Worm (Caenorhabditis elegans): ENCODE measurements around the gene C17B7.9.
A peak's percentile ranks its signal among the peaks of the same experiment; 100 is the strongest.

C17B7.9 gene

DNA sequence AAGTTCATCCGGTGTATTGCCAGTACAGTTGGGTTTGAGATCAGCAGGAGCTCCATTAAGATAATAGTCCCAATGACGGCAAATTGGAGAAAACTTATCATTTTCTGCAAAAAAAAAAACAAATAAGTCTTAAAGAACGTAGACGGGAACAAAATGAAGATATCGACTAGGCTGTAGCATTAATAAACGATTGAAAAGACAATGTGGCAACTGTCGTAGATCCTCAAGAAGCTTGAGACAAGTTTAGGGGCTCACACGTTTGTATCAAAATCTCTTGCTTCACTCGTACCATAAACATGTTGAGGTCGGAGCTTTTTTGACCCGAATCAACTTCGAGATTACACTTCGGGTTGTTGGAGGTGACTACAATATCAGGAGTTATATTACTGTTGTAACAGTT lies 11.9 kb downstream of the C17B7.9 start, which contains the start of gene F35F10.14:
Gene F35F10.14, minus strand, starts transcription at position 101 of the 400 bp plus-strand sequence.
- TF ChIP-seq F37D6.2 (tag; optimal IDR thresholded peaks at IDR 0.05) (no peak), unc-130 (GFP tag; optimal IDR thresholded peaks at IDR 0.05) (no peak), D1046.2 (GFP tag; IDR thresholded peaks at IDR 0.05) (no peak), fkh-10 (GFP tag; optimal IDR thresholded peaks at IDR 0.05) (no peak), madf-5 (GFP tag; IDR thresholded peaks at IDR 0.05) (no peak), mes-2 (tag; optimal IDR thresholded peaks at IDR 0.05; ENCODE audit: poor library complexity, severe bottlenecking) (no peak), ZK546.5 (tag; optimal IDR thresholded peaks at IDR 0.05) (no peak)

- TF ChIP-seq mxl-2 (GFP tag; conservative IDR thresholded peaks at IDR 0.05) (no peak), lin-29 (GFP tag; IDR thresholded peaks at IDR 0.05) (no peak), snpc-4 (tag; optimal IDR thresholded peaks at IDR 0.05) (no peak), lsy-2 (tag; optimal IDR thresholded peaks at IDR 0.05) (no peak), Y75B8A.6 (GFP tag; IDR thresholded peaks at IDR 0.05) (no peak), nhr-28 (tag; optimal IDR thresholded peaks at IDR 0.05) (no peak), lin-38 (GFP tag; IDR thresholded peaks at IDR 0.05) (no peak)
These were observed 12.9 kb downstream of the C17B7.9 start, which contains the start of gene F35F10.13 for ce11 chrV:3318975-3319374. Gene F35F10.13 (minus strand): TSS chrV:3319075.

DNA sequence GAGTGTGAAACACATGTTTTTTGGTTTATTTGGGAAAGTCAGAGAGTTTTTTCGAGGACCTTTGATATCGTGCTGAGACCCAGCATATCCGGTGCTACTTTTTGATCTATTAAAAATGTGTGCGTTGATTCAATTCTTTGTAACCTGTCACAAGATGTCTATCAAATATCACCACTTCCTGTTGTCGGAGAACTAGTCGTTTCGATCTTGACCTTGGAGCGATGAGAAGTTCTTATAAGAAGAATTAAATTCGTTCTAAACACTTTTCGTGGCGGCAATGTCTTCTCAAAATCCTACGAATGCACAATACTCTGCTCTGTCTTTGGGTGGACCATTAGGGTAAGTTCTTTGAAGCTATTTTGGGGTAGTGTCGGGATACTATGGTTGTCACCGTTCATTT lies 15.8 kb downstream of the C17B7.9 start, which contains the start of gene F35F10.1:
Gene F35F10.1, plus strand, starts transcription at position 200 of the 400 bp plus-strand sequence.
- no peak for TF ChIP-seq F49E8.2 (tag; optimal IDR thresholded peaks at IDR 0.05; ENCODE audit: borderline replicate concordance)
- TF ChIP-seq skn-1 (tag; optimal IDR thresholded peaks at IDR 0.05) = no peak
- no peak for TF ChIP-seq rbr-2 (tag; optimal IDR thresholded peaks at IDR 0.05)
- TF ChIP-seq lin-39 (tag; optimal IDR thresholded peaks at IDR 0.05) = no peak
- TF ChIP-seq set-16 (GFP tag; IDR thresholded peaks at IDR 0.05) = no peak
- TF ChIP-seq nhr-111 (GFP tag; optimal IDR thresholded peaks at IDR 0.05) = no peak

DNA sequence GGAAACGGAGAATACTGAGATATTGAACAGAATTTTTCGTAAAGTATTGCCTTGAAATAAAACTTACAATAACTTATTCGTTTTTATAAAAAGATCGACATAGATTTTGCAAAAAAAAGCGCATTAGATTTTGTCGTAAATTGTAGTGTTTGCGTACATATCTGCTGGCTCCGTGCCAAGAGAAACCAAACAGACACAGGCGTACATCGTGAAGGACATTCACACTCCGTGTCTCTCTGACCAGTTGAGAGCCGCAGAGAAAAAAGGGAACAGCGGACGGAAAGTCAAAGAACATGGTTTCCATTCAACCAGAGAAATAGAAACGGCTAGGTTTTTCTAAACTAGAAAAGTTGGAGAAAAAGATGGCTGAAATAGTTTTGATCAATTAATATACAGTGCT lies 16.6 kb downstream of the C17B7.9 start, which contains the start of gene arrd-19:
Gene arrd-19, minus strand, starts transcription at position 209 of the 400 bp plus-strand sequence.
- TF ChIP-seq Y75B8A.6 (GFP tag; IDR thresholded peaks at IDR 0.05) = no peak
- TF ChIP-seq ceh-44 (GFP tag; IDR thresholded peaks at IDR 0.05) = no peak
- no peak for TF ChIP-seq unc-130 (GFP tag; optimal IDR thresholded peaks at IDR 0.05)
- no peak; the same call in 1 of the 2 replicates for TF ChIP-seq nhr-42 (GFP tag; IDR thresholded peaks at IDR 0.05)
- TF ChIP-seq dmd-6 (GFP tag; IDR thresholded peaks at IDR 0.05) = peak; percentile 92
- TF ChIP-seq gei-8 (GFP tag; optimal IDR thresholded peaks at IDR 0.05) = no peak
- TF ChIP-seq dve-1 (tag; optimal IDR thresholded peaks at IDR 0.05; ENCODE audit: insufficient read depth) = peak; percentile 89
- TF ChIP-seq spr-1 (tag; optimal IDR thresholded peaks at IDR 0.05) = no peak
- TF ChIP-seq snpc-4 (tag; optimal IDR thresholded peaks at IDR 0.05) = no peak
- no peak for TF ChIP-seq daf-12 (tag; optimal IDR thresholded peaks at IDR 0.05)
- no peak for TF ChIP-seq lin-15B (tag; optimal IDR thresholded peaks at IDR 0.05)
- TF ChIP-seq unc-62 (GFP tag; optimal IDR thresholded peaks at IDR 0.05 in 1 of 2) = peak in 1 of 2 experiments; percentile 97
- no peak for TF ChIP-seq unc-62 (tag; optimal IDR thresholded peaks at IDR 0.05)
- TF ChIP-seq tra-1 (GFP tag; IDR thresholded peaks at IDR 0.05) = no peak
- TF ChIP-seq F49E8.2 (tag; optimal IDR thresholded peaks at IDR 0.05; ENCODE audit: borderline replicate concordance) = no peak
- peak; percentile 93 for TF ChIP-seq hlh-11 (tag; optimal IDR thresholded peaks at IDR 0.05)
- TF ChIP-seq Y48G9A.11 (GFP tag; IDR thresholded peaks at IDR 0.05) = no peak
- TF ChIP-seq mxl-2 (GFP tag; conservative IDR thresholded peaks at IDR 0.05) = no peak
- TF ChIP-seq daf-8 (GFP tag; IDR thresholded peaks at IDR 0.05) = no peak
- TF ChIP-seq ctbp-1 (GFP tag; IDR thresholded peaks at IDR 0.05) = peak; percentile 86
- TF ChIP-seq R02D3.7 (tag; optimal IDR thresholded peaks at IDR 0.05) = no peak
- TF ChIP-seq nhr-25 (tag; optimal IDR thresholded peaks at IDR 0.05; ENCODE audit: borderline replicate concordance, insufficient read depth) = peak; percentile 53
- TF ChIP-seq zip-11 (GFP tag; IDR thresholded peaks at IDR 0.05) = no peak
- peak; percentile 99 for TF ChIP-seq aha-1 (tag)
- TF ChIP-seq nhr-111 (GFP tag; optimal IDR thresholded peaks at IDR 0.05) = no peak
- TF ChIP-seq lim-7 (GFP tag; IDR thresholded peaks at IDR 0.05) = no peak
- peak in 1 of 2 experiments; percentile 64 for TF ChIP-seq hif-1 (tag; optimal IDR thresholded peaks at IDR 0.05)
- peak; percentile 72 for TF ChIP-seq mxl-3 (GFP tag; optimal IDR thresholded peaks at IDR 0.05)
- TF ChIP-seq zfp-2 (tag; optimal IDR thresholded peaks at IDR 0.05) = no peak
- peak; percentile 5 for TF ChIP-seq zip-2 (tag; optimal IDR thresholded peaks at IDR 0.05)
- no peak for TF ChIP-seq T26A8.4 (GFP tag; IDR thresholded peaks at IDR 0.05)
- no peak for TF ChIP-seq spr-3 (GFP tag; optimal IDR thresholded peaks at IDR 0.05)

All from whole organism, L4 larva.